Fruit fly (Drosophila melanogaster): ENCODE results near the gene eff.

eff gene

dm6 chr3R:14721942-14722939 is 18.9 kb downstream of the eff start (continued):
- TF ChIP-seq CG17568 (GFP tag; optimal IDR thresholded peaks at IDR 0.05) (peak; percentile 30), ara (GFP tag; IDR thresholded peaks at IDR 0.05) (peak; percentile 50; the same call in 1 of the 2 replicates), Fer3 (tag; optimal IDR thresholded peaks at IDR 0.05) (peak; percentile 71), Blimp-1 (GFP tag; optimal IDR thresholded peaks at IDR 0.05) (peak; percentile 61), CG4854 (GFP tag; optimal IDR thresholded peaks at IDR 0.05) (peak; percentile 29), bigmax (GFP tag; optimal IDR thresholded peaks at IDR 0.05) (no peak), Sox100B (GFP tag; optimal IDR thresholded peaks at IDR 0.05) (peak; percentile 47), CG11247 (GFP tag; IDR thresholded peaks at IDR 0.05) (peak; percentile 54), CG2202 (tag; optimal IDR thresholded peaks at IDR 0.05) (peak; percentile 32), gfzf (GFP tag; optimal IDR thresholded peaks at IDR 0.05) (no peak), CG7928 (GFP tag; optimal IDR thresholded peaks at IDR 0.05) (peak; percentile 10), exex (tag; optimal IDR thresholded peaks at IDR 0.05) (no peak), CG4328 (GFP tag; optimal IDR thresholded peaks at IDR 0.05) (no peak), CG9437 (GFP tag; optimal IDR thresholded peaks at IDR 0.05) (peak; percentile 48), CG17359 (tag; optimal IDR thresholded peaks at IDR 0.05) (peak; percentile 81), CG17912 (GFP tag; optimal IDR thresholded peaks at IDR 0.05) (no peak), CG9817 (tag; optimal IDR thresholded peaks at IDR 0.05) (peak; percentile 52), CG4404 (GFP tag; IDR thresholded peaks at IDR 0.05) (peak; percentile 32; the same call in 1 of the 2 replicates), Rx (GFP tag; IDR thresholded peaks at IDR 0.05) (peak; percentile 61), fd96Cb (tag; optimal IDR thresholded peaks at IDR 0.05) (peak; percentile 68), CG8944 (GFP tag; optimal IDR thresholded peaks at IDR 0.05) (peak; percentile 57), zfh1 (GFP tag; IDR thresholded peaks at IDR 0.05) (peak; percentile 67), CG10209 (GFP tag; optimal IDR thresholded peaks at IDR 0.05) (peak; percentile 68), Gug (GFP tag; IDR thresholded peaks at IDR 0.05) (peak; percentile 51; the same call in 2 of the 4 replicates), CG9876 (GFP tag; optimal IDR thresholded peaks at IDR 0.05) (peak; percentile 13), tx (GFP tag; optimal IDR thresholded peaks at IDR 0.05) (peak; percentile 58), D19A (tag; optimal IDR thresholded peaks at IDR 0.05) (peak; percentile 49), kni (GFP tag; optimal IDR thresholded peaks at IDR 0.05) (peak; percentile 13), CG6683 (GFP tag; optimal IDR thresholded peaks at IDR 0.05) (no peak), mirr (GFP tag; optimal IDR thresholded peaks at IDR 0.05) (peak; percentile 7), CG18619 (GFP tag; optimal IDR thresholded peaks at IDR 0.05) (peak; percentile 35), Jarid2 (GFP tag; optimal IDR thresholded peaks at IDR 0.05) (peak; percentile 24), CG14050 (GFP tag; IDR thresholded peaks at IDR 0.05) (peak; percentile 78), CrebB (tag; optimal IDR thresholded peaks at IDR 0.05) (peak; percentile 53), vvl (GFP tag; IDR thresholded peaks at IDR 0.05) (peak; percentile 78), Myb (GFP tag; optimal IDR thresholded peaks at IDR 0.05) (peak; percentile 45), CG3838 (GFP tag; optimal IDR thresholded peaks at IDR 0.05) (peak; percentile 80), CG10366 (GFP tag; IDR thresholded peaks at IDR 0.05) (peak; percentile 72), CG7745 (tag; optimal IDR thresholded peaks at IDR 0.05) (no peak), Hr3 (GFP tag; optimal IDR thresholded peaks at IDR 0.05) (peak; percentile 63), Taf1 (GFP tag; IDR thresholded peaks at IDR 0.05) (no peak), dysf (GFP tag; IDR thresholded peaks at IDR 0.05) (peak; percentile 79), CG17612 (GFP tag; IDR thresholded peaks at IDR 0.05) (peak; percentile 49; the same call in 1 of the 2 replicates), CG3065 (GFP tag; optimal IDR thresholded peaks at IDR 0.05) (peak; percentile 42), eyg (GFP tag; optimal IDR thresholded peaks at IDR 0.05) (peak; percentile 45), ken (GFP tag; IDR thresholded peaks at IDR 0.05) (no peak; the same call in 2 of the 3 replicates), Mrtf (GFP tag; IDR thresholded peaks at IDR 0.05) (peak; percentile 57; the same call in 2 of the 3 replicates), Neu2 (GFP tag; optimal IDR thresholded peaks at IDR 0.05; ENCODE audit: borderline replicate concordance) (no peak)

Data from whole organism, embryonic.